Worm (Caenorhabditis elegans) whole organism, late embryonic: ENCODE measurements around the gene nlp-22.

Experiments
- lim-6 ChIP-seq: sonication (generic microtip); optimal IDR thresholded peaks from 2 replicates; lab custom pipeline; 2016; ENCODE audit warnings: missing genetic modification characterization, missing compliant biosample characterization
- npax-4 ChIP-seq: sonication (generic microtip); optimal IDR thresholded peaks from 2 replicates; lab custom pipeline; 2016; ENCODE audit warnings: missing genetic modification characterization, missing compliant biosample characterization
- odd-2 ChIP-seq: sonication (generic microtip); optimal IDR thresholded peaks from 2 replicates; lab custom pipeline; 2017; ENCODE audit warnings: antibody characterized with exemption, mild to moderate bottlenecking, missing genetic modification characterization, missing compliant biosample characterization
- rnt-1 ChIP-seq: sonication (generic microtip); optimal IDR thresholded peaks from 2 replicates; lab custom pipeline; 2016; ENCODE audit warnings: missing genetic modification characterization, missing compliant biosample characterization
- unc-86 ChIP-seq: sonication (generic microtip); optimal IDR thresholded peaks from 2 replicates; lab custom pipeline; 2016; ENCODE audit warnings: missing genetic modification characterization, missing compliant biosample characterization

The nlp-22 gene

ce11 chrX:2294198-2294800, 47.6 kb downstream of the nlp-22 start, which contains the start of gene T10H10.2:
Gene T10H10.2, plus strand, starts transcription at chrX:2294750.
- TF ChIP-seq unc-86 (tag; lab: Kevin White, UChicago) (no peak), lim-6 (tag; lab: Kevin White, UChicago) (no peak), odd-2 (no peak), rnt-1 (tag; lab: Kevin White, UChicago) (no peak), npax-4 (tag; lab: Kevin White, UChicago) (no peak)
